Fruit fly (Drosophila melanogaster) S2 (cell line): ENCODE measurements around the gene CG6652.

Experiments
- CG8478 ChIP-seq: fragments of >200 bp; optimal IDR thresholded peaks from 2 replicates; lab custom pipeline; 2018
- CTCF ChIP-seq, 2 experiments: fragments of >200 bp; optimal IDR thresholded peaks; 2 replicates each; lab custom pipeline; 2018

The CG6652 gene

DNA sequence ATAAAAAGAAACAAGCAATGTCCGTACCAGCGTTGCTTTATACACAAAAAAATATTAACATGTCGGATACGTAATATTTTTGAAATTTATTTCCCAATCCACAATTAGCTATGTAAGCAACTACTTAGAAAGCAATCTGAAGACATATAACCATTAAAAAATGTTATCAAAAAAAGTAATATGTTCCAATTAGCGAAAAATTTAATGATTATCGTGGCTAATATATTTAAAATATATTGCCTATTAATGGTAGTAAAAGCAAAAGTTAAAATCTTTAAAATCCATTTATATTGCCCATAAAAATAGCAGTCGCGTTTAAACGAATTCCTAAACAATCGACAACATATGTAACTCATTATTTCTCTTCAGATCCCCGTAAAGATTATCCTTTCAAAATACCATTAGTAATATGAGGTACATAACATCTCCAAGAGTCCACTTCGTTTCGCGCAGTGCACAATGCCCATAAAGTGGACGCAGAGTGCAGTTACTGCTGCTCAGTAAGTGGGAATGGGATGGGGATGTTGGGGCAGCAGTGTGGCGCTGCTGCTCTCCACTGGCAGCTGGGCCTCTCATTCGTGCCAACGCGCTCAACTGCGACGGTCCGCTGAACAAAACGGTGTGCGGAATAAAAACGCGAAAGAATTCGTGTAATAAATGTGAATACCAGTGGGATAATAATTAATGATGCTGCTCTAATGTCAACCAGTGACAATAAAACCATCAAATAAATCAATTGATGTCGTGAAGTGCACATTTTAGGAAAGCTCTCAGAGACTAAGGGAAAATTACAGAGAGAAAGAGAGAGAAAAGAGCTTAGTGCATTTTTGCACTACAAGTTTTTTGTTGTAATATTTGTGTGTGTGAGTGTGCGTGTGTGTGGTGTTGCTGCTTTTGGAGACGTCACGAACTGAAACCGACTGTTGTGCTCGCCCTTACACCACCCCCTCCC, 36.3 kb downstream of the CG6652 start:
- TF ChIP-seq CG8478 (no peak), CTCF (optimal IDR thresholded peaks at IDR 0.05; lab: Kevin White, UChicago) (no peak)

DNA sequence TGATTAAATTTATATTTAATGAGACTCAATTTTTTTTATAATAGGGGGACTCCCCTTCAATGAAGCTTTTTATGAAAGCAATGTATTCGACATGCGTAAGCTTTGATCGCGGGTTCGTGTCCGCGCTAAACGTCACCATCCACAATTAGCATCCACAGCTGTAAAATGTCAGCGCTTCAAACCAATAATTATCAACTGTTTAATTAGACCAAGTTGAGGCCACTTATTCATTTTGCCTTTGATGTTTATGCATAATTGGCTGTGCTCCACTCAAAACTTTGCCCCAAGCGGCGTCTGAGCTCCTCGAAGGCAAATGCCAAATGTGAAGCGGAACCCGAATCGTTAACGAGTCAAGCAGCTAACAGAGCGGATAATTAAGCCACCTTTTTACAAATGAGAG, 37.1 kb downstream of the CG6652 start:
- TF ChIP-seq CG8478 (no peak), CTCF (optimal IDR thresholded peaks at IDR 0.05; lab: Kevin White, UChicago) (peak; percentile 19 to 23)

DNA sequence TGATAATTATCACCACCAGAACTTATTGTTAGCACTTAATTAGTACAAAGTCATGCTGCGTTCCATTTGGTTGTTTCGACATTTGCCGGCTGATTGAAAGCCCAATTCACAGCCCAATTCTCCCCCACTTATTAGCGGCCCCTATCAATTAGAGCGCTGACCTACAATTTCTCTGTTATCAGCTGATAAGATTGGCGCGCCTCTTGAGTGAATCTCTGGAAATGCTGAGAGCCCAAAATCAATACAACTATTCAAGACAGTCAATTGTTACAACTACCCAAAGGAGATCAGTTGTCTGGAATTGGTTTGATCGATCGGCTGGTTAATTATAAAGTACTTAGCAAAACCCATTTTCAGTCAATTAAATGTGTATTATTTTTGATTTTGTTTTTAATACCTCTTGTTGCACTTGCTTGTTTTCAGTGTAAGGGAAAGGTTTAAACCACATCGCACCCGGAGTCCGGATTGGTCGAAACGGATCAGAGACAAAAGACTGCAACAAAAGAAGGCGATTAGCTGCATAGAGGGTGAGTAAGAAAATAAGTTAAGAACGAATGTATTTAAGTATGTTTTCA, 37.8 kb downstream of the CG6652 start:
- TF ChIP-seq CG8478 (no peak), CTCF (optimal IDR thresholded peaks at IDR 0.05; lab: Kevin White, UChicago) (no peak)

DNA sequence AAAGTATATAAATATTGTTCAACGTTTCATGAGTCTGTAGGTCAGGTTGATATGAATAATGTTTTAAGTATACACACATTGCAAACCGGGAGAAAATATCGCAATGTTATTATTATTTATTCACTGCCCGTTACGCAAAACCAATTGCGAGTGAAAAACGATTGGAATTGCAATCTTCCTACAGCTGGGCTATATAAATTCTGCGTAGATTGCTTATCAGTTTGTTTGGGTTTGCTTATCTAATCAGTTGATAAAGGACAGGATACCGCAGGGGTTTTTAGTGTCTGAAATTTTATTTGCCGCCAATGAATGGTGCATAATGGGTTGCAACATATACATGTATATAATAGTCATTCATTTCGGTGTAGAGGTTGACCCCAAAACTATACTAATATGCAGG, 38.6 kb downstream of the CG6652 start:
- TF ChIP-seq CG8478 (no peak), CTCF (optimal IDR thresholded peaks at IDR 0.05; lab: Kevin White, UChicago) (no peak)

DNA sequence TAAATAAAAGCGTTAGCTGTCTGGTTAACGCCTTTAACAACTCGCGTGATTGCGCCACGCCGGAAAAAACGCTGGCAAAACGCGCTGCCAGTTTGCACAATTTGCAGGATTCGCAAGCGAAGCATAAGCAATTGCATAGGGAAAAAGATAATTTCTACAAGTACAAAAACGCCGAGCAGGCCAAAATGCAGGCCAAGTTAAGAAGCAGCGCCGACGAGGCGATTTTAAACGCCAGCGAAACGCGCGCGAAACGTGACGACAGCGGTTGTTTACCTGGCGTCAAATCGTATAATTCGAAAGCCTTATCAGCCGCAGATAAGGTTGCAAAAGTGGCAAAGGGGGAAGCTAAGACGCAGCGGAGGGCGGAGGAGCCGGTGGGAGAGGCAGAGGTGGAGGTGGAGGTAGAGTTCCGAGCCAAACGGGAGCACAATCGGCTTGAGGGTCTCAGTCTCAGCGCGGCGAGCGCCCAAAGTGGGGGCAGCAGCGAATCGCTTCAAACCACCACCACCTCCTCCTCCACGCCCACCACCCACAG, 41.5 kb downstream of the CG6652 start:
- TF ChIP-seq CTCF (optimal IDR thresholded peaks at IDR 0.05; lab: Kevin White, UChicago) (no peak), CG8478 (no peak)

DNA sequence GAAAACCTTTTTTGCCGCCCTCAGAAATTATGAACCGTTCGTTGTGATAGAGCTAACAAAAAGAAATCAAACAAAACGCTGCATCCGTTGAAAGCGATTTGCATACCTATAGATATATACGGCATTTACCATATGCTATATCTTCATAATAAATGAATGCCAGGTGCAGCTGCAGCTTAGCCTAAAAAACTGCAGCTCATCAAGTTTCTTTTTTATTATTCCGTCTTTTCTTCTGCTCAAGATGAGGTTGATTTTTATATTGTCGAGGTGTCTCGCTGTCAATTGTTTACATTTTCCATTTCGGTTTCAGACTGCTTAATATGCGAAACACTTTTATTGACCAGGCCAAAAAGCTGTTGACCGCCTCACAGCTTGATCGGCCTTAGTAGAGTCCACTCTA, 44.2 kb downstream of the CG6652 start:
- no peak for TF ChIP-seq CG8478
- TF ChIP-seq CTCF (optimal IDR thresholded peaks at IDR 0.05; lab: Kevin White, UChicago) = no peak

DNA sequence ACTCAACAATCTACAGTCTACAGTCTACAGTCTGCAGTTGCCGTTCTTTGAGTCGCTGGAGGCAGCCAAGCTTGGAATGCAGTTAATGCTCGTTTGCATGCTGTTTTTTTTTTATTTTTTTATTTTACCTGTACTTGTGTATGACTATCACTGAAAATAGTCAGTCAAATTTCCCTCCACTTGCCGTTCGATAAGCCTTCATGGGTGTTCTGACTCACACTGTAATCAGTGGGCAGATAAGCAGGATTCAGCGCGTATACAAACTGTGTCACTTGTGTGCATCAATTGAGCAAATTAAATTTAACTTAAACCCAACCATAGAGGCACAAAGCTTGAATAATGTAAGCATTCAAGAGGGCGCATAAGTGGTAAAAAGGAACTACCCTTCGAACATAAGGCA, 45.3 kb downstream of the CG6652 start:
- no peak for TF ChIP-seq CG8478
- no peak for TF ChIP-seq CTCF (optimal IDR thresholded peaks at IDR 0.05; lab: Kevin White, UChicago)

DNA sequence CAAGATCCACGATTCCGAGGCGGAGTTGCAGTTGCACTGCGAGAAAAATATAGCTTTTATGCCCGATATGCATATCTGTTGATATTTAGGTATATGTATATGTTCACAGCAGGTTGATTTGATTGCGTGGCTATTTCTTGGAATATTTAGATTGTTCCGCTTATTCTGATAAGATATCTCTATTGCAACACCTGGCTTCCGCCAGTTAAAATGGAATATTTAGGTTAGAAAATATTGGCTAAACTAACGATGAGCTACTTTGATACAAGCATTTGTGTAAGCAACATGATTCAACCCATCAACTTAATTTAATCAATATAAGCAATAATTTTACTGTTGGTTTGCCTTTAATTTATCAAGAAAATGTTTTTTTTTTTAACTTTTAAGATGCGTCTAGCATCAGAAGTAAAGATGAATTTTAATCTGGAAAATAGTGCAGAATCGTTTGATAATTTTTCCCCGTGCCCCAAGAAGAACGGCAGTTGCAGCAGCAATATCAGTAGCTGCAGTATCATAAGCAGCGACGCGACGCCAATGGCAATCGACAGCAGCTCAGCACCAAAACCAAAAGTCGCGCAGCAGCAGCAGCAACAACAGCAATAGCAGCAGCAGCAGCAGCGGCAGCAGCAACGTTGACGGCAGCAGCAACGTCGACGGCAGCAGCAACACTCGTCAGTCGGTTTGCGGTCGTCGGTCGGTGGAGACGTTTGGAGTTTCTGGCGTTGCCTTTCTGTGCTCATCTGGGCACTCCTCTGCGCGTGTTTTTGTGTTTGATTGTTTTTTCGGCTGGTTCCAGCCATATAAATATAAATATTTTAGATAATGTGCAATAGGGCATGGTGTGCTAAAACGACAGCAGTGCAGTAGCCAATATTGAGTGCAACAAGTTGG, 46.8 kb downstream of the CG6652 start:
- TF ChIP-seq CTCF (optimal IDR thresholded peaks at IDR 0.05; lab: Kevin White, UChicago) = no peak
- TF ChIP-seq CG8478 = no peak

DNA sequence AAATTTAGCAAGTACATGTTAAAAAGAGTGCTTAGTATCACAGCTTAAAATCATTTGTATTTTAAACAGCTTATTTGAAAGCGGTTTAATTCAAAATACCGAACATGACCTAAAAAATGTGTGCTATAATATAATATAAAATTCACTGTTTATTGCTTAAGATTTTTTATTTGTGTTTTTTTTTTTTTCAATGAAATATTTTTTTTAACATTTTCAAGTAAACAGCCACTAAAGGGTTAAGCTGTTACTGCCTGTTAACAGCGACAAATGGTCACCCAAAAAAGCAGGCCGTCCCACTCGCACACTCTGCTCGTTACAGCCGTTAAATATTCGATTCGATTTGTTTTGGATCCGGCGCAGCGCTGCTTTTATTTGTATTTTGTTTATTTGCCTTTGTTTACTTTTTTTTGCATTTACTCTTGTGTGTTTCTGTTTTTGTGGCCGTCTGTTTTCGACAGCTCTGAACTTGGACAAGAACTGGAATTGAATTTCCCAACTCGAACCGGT, 48.0 kb downstream of the CG6652 start:
- no peak for TF ChIP-seq CG8478
- no peak for TF ChIP-seq CTCF (optimal IDR thresholded peaks at IDR 0.05; lab: Kevin White, UChicago)

DNA sequence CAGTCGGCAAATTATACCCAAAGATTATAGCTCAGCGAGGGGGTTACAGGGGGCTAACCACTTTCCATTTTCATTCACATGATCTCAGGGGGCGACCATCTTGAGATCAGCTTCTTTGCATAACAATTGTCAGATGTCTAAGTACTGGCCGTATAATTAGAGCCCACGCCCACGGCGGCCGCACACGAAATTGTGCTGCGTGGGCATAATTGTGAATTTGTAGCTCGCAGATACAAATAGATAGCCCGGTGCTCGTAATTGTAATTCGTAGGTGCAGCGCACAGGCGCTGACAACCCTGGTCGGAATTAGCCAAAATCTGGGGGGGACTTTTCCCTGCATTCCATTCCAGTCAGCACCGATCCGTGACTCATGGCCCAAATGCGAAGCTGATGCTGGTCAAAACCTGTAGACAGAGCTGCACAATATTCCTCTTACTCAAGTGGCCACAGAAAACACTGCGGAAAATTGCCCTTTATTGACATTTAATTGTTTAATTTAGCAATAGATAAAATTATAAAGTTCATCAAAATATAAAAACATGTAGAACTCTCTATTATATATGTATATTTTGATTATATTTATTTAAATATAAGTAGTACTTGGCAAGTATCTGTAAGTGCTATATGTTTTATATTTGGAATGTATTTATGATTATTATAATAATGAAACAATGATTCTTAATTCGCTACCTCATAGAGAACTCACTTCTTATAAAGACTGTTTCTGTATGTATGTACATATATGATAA, 50.9 kb downstream of the CG6652 start:
- no peak for TF ChIP-seq CTCF (optimal IDR thresholded peaks at IDR 0.05; lab: Kevin White, UChicago)
- no peak for TF ChIP-seq CG8478
